Worm (Caenorhabditis elegans) whole organism, L3 larva: ENCODE measurements around the gene F28F8.7.

Experiments used
- R02D3.7 ChIP-seq: fragments of 150-350 bp; optimal IDR thresholded peaks from 2 replicates; lab custom pipeline; 2014; ENCODE audit warnings: missing biosample characterization, missing genetic modification characterization
- aly-2 ChIP-seq: fragments of 150-350 bp; optimal IDR thresholded peaks from 2 replicates; lab custom pipeline; 2014; ENCODE audit warnings: missing biosample characterization, missing genetic modification characterization
- ama-1 ChIP-seq: fragments of 150-350 bp; optimal IDR thresholded peaks from 2 replicates; lab custom pipeline; 2018
- ceh-16 ChIP-seq: sonication (generic microtip); optimal IDR thresholded peaks from 2 replicates; lab custom pipeline; 2017; ENCODE audit warnings: missing biosample characterization, missing genetic modification characterization
- ceh-28 ChIP-seq: fragments of 150-350 bp; optimal IDR thresholded peaks from 2 replicates; lab custom pipeline; 2014; ENCODE audit warnings: missing biosample characterization, missing genetic modification reagents, missing genetic modification characterization
- ceh-82 ChIP-seq: fragments of 150-350 bp; optimal IDR thresholded peaks from 2 replicates; lab custom pipeline; 2014; ENCODE audit warnings: missing biosample characterization, missing genetic modification characterization
- daf-12 ChIP-seq: fragments of 150-350 bp; optimal IDR thresholded peaks from 2 replicates; lab custom pipeline; 2014; ENCODE audit warnings: missing biosample characterization, missing genetic modification reagents, missing genetic modification characterization
- egl-27 ChIP-seq: sonication (generic microtip); optimal IDR thresholded peaks from 4 replicates; lab custom pipeline; 2017; ENCODE audit warnings: missing biosample characterization, missing genetic modification reagents, missing genetic modification characterization
- egl-5 ChIP-seq: fragments of 150-350 bp; optimal IDR thresholded peaks from 2 replicates; lab custom pipeline; 2017; ENCODE audit warnings: missing biosample characterization, missing genetic modification reagents, missing genetic modification characterization, inconsistent platforms
- elt-2 ChIP-seq: sonication (generic microtip); optimal IDR thresholded peaks from 2 replicates; lab custom pipeline; 2016; ENCODE audit warnings: missing genetic modification reagents, mild to moderate bottlenecking, missing genetic modification characterization, missing compliant biosample characterization
- elt-3 ChIP-seq, 3 experiments: fragments of 150-350 bp in 1 of 3; sonication (generic microtip) in 2 of 3; optimal IDR thresholded peaks; 2 replicates in 2 of 3; 4 replicates in 1 of 3; lab custom pipeline; 2014 to 2017; ENCODE audit warnings: missing biosample characterization in 3 of 3, missing genetic modification characterization in 3 of 3
- fkh-10 ChIP-seq: sonication (generic microtip); optimal IDR thresholded peaks from 2 replicates; lab custom pipeline; 2017; ENCODE audit warnings: missing biosample characterization, missing genetic modification reagents, missing genetic modification characterization
- fkh-2 ChIP-seq: fragments of 150-350 bp; optimal IDR thresholded peaks from 2 replicates; lab custom pipeline; 2014; ENCODE audit warnings: missing biosample characterization, missing genetic modification reagents, missing genetic modification characterization
- fos-1 ChIP-seq: fragments of 150-350 bp; optimal IDR thresholded peaks from 2 replicates; lab custom pipeline; 2014; ENCODE audit warnings: missing biosample characterization, missing genetic modification characterization
- hmg-11 ChIP-seq: sonication (generic microtip); optimal IDR thresholded peaks from 2 replicates; lab custom pipeline; 2016; ENCODE audit warnings: missing genetic modification characterization, missing compliant biosample characterization
- lin-15B ChIP-seq: fragments of 150-350 bp; optimal IDR thresholded peaks from 2 replicates; lab custom pipeline; 2014; ENCODE audit warnings: missing biosample characterization, missing genetic modification characterization
- lin-39 ChIP-seq: fragments of 150-350 bp; optimal IDR thresholded peaks from 2 replicates; lab custom pipeline; 2018; ENCODE audit warnings: missing biosample characterization, missing genetic modification reagents, missing genetic modification characterization
- lsy-12 ChIP-seq: sonication (generic microtip); optimal IDR thresholded peaks from 2 replicates; lab custom pipeline; 2016; ENCODE audit warnings: mild to moderate bottlenecking, missing genetic modification characterization, missing compliant biosample characterization
- mdl-1 ChIP-seq: fragments of 150-350 bp; optimal IDR thresholded peaks from 2 replicates; lab custom pipeline; 2014; ENCODE audit warnings: missing biosample characterization, missing genetic modification characterization
- mml-1 ChIP-seq: fragments of 150-350 bp; sonication (generic microtip); optimal IDR thresholded peaks from 3 replicates; lab custom pipeline; 2014; ENCODE audit warnings: missing biosample characterization, missing genetic modification characterization
- nfya-1 ChIP-seq: sonication (generic microtip); optimal IDR thresholded peaks from 2 replicates; lab custom pipeline; 2017; ENCODE audit warnings: missing genetic modification characterization, mild to moderate bottlenecking, missing compliant biosample characterization, antibody characterized with exemption, moderate library complexity; ENCODE audit not compliant: insufficient read depth
- nhr-11 ChIP-seq: fragments of 150-350 bp; optimal IDR thresholded peaks from 2 replicates; lab custom pipeline; 2014; ENCODE audit warnings: missing biosample characterization, missing genetic modification characterization
- nhr-12 ChIP-seq: fragments of 150-350 bp; optimal IDR thresholded peaks from 2 replicates; lab custom pipeline; 2014; ENCODE audit warnings: missing biosample characterization, missing genetic modification characterization
- nhr-23 ChIP-seq: fragments of 150-350 bp; optimal IDR thresholded peaks from 2 replicates; lab custom pipeline; 2014; ENCODE audit warnings: missing biosample characterization, missing genetic modification reagents, missing genetic modification characterization
- nhr-25 ChIP-seq: sonication (generic microtip); optimal IDR thresholded peaks from 2 replicates; lab custom pipeline; 2017; ENCODE audit warnings: missing biosample characterization, missing genetic modification characterization
- nhr-28 ChIP-seq: fragments of 150-350 bp; optimal IDR thresholded peaks from 2 replicates; lab custom pipeline; 2014; ENCODE audit warnings: missing biosample characterization, missing genetic modification characterization
- nhr-43 ChIP-seq: sonication (generic microtip); optimal IDR thresholded peaks from 2 replicates; lab custom pipeline; 2016; ENCODE audit warnings: mild to moderate bottlenecking, missing genetic modification characterization, missing compliant biosample characterization; ENCODE audit not compliant: poor library complexity, severe bottlenecking
- nhr-67 ChIP-seq: fragments of 150-350 bp; optimal IDR thresholded peaks from 2 replicates; lab custom pipeline; 2014; ENCODE audit warnings: missing biosample characterization, missing genetic modification characterization
- nhr-76 ChIP-seq: fragments of 150-350 bp; sonication (generic microtip); optimal IDR thresholded peaks from 5 replicates; lab custom pipeline; 2014; ENCODE audit warnings: missing biosample characterization, missing genetic modification characterization
- nhr-77 ChIP-seq: fragments of 150-350 bp; optimal IDR thresholded peaks from 2 replicates; lab custom pipeline; 2014; ENCODE audit warnings: missing biosample characterization, missing genetic modification characterization
- pha-4 ChIP-seq: fragments of 150-350 bp; optimal IDR thresholded peaks from 2 replicates; lab custom pipeline; 2014; ENCODE audit warnings: missing biosample characterization, missing genetic modification reagents, missing genetic modification characterization
- pqm-1 ChIP-seq: fragments of 150-350 bp; optimal IDR thresholded peaks from 2 replicates; lab custom pipeline; 2017; ENCODE audit warnings: missing biosample characterization, missing genetic modification characterization, inconsistent platforms
- sea-2 ChIP-seq: fragments of 150-350 bp; sonication (generic microtip); optimal IDR thresholded peaks from 4 replicates; lab custom pipeline; 2014; ENCODE audit warnings: missing biosample characterization, missing genetic modification reagents, missing genetic modification characterization
- tbx-2 ChIP-seq: sonication (generic microtip); optimal IDR thresholded peaks from 2 replicates; lab custom pipeline; 2016; ENCODE audit warnings: mild to moderate bottlenecking, missing genetic modification characterization, missing compliant biosample characterization
- ztf-11 ChIP-seq: fragments of 150-350 bp; optimal IDR thresholded peaks from 2 replicates; lab custom pipeline; 2014; ENCODE audit warnings: missing biosample characterization, missing genetic modification characterization
- ztf-4 ChIP-seq: fragments of 150-350 bp; optimal IDR thresholded peaks from 2 replicates; lab custom pipeline; 2014; ENCODE audit warnings: missing biosample characterization, missing genetic modification characterization

Gene F28F8.7

ce11 chrV:15547727-15548126, 42.7 kb downstream of the F28F8.7 start:
- peak; percentile 39 for TF ChIP-seq nhr-43 (tag; lab: Kevin White, UChicago)
- no peak for TF ChIP-seq egl-27
- TF ChIP-seq lin-15B (tag; lab: Kevin White, UChicago) = no peak
- TF ChIP-seq, all 47 proteins: peak for 1

DNA sequence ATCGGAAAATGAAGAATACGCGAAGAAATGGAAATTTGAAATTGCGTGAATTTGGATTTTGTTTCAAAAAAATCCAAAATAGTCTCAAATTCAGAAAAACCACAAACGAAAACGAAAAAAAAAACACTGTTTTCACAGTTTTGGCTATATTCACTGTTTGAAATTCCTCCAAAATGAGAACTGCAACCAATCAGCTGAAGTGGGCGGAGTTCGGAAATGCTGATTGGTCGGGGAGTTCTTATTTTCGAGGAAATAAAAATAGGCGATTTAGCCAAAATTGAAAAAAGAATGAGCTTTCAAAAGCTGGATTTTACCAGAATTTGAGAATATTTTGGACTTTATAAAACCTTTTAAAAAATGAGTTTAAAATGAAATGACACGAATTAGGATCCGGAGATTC, 45.5 kb downstream of the F28F8.7 start, which contains the start of gene glb-14:
Gene glb-14 (minus strand): TSS at position 97 of the 400 bp plus-strand sequence.
- TF ChIP-seq nhr-25 (no peak), nfya-1 (tag; lab: Kevin White, UChicago) (peak; percentile 80)

ce11 chrV:15543252-15543651, 47.2 kb downstream of the F28F8.7 start:
- TF ChIP-seq elt-2 (tag; lab: Kevin White, UChicago) = no peak
- no peak for TF ChIP-seq lin-15B (tag; lab: Kevin White, UChicago)
- TF ChIP-seq pqm-1 = no peak
- TF ChIP-seq lsy-12 (tag; lab: Kevin White, UChicago) = no peak
- no peak for TF ChIP-seq mdl-1
- TF ChIP-seq ceh-16 = no peak
- TF ChIP-seq nhr-11 (tag; lab: Kevin White, UChicago) = no peak
- TF ChIP-seq R02D3.7 (tag; lab: Kevin White, UChicago) = no peak
- TF ChIP-seq ama-1 (lab: Kevin White, UChicago) = no peak
- no peak for TF ChIP-seq nhr-23 (tag; lab: Kevin White, UChicago)
- TF ChIP-seq ceh-28 (tag; lab: Kevin White, UChicago) = no peak
- TF ChIP-seq nhr-77 (tag; lab: Kevin White, UChicago) = no peak
- no peak for TF ChIP-seq egl-5
- no peak for TF ChIP-seq nhr-28 (tag; lab: Kevin White, UChicago)

ce11 chrV:15537923-15538322, 52.5 kb downstream of the F28F8.7 start, which contains the start of gene prde-1:
Gene prde-1, plus strand, starts transcription at chrV:15538244.
- TF ChIP-seq elt-3 (tag; optimal IDR thresholded peaks at IDR 0.05; lab: Kevin White, UChicago) (no peak), nhr-76 (tag; lab: Kevin White, UChicago) (no peak), egl-27 (no peak), tbx-2 (tag; lab: Kevin White, UChicago) (no peak), ceh-16 (no peak), daf-12 (tag; lab: Kevin White, UChicago) (no peak), fkh-10 (GFP tag; lab: Kevin White, UChicago) (no peak), mml-1 (tag; lab: Kevin White, UChicago) (no peak), lin-39 (no peak), lsy-12 (tag; lab: Kevin White, UChicago) (no peak), pha-4 (tag; lab: Kevin White, UChicago) (no peak), nhr-77 (tag; lab: Kevin White, UChicago) (no peak), nhr-12 (tag; lab: Kevin White, UChicago) (no peak)

DNA sequence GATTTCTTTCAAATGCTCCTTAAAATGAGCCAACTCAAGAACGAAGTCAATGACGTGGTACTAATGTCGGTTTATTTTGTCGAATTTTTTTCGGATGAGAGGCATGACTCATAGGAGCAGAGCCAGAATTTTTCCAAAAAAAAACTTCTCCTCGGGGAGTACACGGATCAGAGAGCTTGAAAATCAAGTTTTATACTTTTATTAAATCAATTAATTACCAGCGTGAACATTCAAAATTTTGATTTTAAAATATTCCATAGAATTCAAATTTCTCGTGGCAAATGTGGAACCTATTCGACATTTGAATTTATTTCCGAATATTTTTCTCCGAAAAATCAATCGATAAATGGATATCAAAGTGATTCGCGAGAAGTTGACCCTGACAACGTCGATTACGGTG, 54.1 kb downstream of the F28F8.7 start, which contains the start of gene F21A3.4:
Gene F21A3.4 (plus strand): TSS at position 301 of the 400 bp plus-strand sequence.
- TF ChIP-seq ztf-11 (tag; lab: Kevin White, UChicago) = no peak
- no peak for TF ChIP-seq R02D3.7 (tag; lab: Kevin White, UChicago)
- no peak for TF ChIP-seq ceh-28 (tag; lab: Kevin White, UChicago)
- no peak for TF ChIP-seq nhr-12 (tag; lab: Kevin White, UChicago)
- no peak for TF ChIP-seq aly-2
- TF ChIP-seq elt-2 (tag; lab: Kevin White, UChicago) = no peak
- no peak for TF ChIP-seq ceh-82 (tag; lab: Kevin White, UChicago)
- TF ChIP-seq ama-1 (lab: Kevin White, UChicago) = no peak
- TF ChIP-seq ztf-4 (tag; lab: Kevin White, UChicago) = no peak
- TF ChIP-seq fos-1 (tag; lab: Kevin White, UChicago) = no peak
- no peak for TF ChIP-seq mdl-1
- no peak for TF ChIP-seq sea-2 (GFP tag; lab: Kevin White, UChicago)
- TF ChIP-seq fkh-2 = no peak
- TF ChIP-seq hmg-11 (tag; lab: Kevin White, UChicago) = no peak
- TF ChIP-seq nhr-67 (tag; lab: Kevin White, UChicago) = no peak
